Fruit fly (Drosophila melanogaster): ENCODE measurements around the gene Ranbp16.

DNA sequence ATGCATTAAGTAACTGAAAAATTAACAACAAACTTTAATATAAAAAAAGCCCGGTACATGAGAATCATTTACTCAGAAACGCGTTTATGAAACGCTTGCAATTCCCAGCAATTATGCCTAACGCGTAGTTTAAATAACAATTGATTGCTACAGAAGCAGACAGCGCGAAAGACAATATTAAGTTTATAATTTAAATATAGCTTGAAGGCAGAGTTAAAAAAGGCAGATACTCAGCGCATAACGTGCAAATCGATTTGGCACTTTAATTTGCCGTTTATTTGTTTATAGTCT lies 7.2 kb upstream of the Ranbp16 start, which contains the start of gene CG8924:
- TF ChIP-seq CG11247 (GFP tag; IDR thresholded peaks at IDR 0.05): no peak
- no peak for TF ChIP-seq Gsc (GFP tag; IDR thresholded peaks at IDR 0.05)
- peak; percentile 61 for TF ChIP-seq gfzf (GFP tag; optimal IDR thresholded peaks at IDR 0.05)
- TF ChIP-seq Dfd (GFP tag; optimal IDR thresholded peaks at IDR 0.05): no peak
- TF ChIP-seq Dip3 (GFP tag; optimal IDR thresholded peaks at IDR 0.05): no peak
- TF ChIP-seq br (optimal IDR thresholded peaks at IDR 0.05): no peak
- no peak for TF ChIP-seq CHES-1-like (GFP tag; optimal IDR thresholded peaks at IDR 0.05)
- no peak for TF ChIP-seq CG7928 (GFP tag; optimal IDR thresholded peaks at IDR 0.05)
